Fruit fly (Drosophila melanogaster) Kc167 (cell line): ENCODE data around the gene CG12680.

Experiments
- Myc ChIP-seq: fragments of >200 bp; optimal IDR thresholded peaks from 2 replicates; lab custom pipeline; 2017; ENCODE audit warnings: missing external identifiers
- Sin3A ChIP-seq: fragments of >200 bp; optimal IDR thresholded peaks from 2 replicates; lab custom pipeline; 2018; ENCODE audit warnings: missing external identifiers
- h ChIP-seq: fragments of >200 bp; optimal IDR thresholded peaks from 3 replicates; lab custom pipeline; 2018; ENCODE audit warnings: missing external identifiers
- insv ChIP-seq: fragments of >200 bp; optimal IDR thresholded peaks from 3 replicates; lab custom pipeline; 2018; ENCODE audit warnings: missing external identifiers
- psq ChIP-seq: fragments of >200 bp; optimal IDR thresholded peaks from 2 replicates; lab custom pipeline; 2017; ENCODE audit warnings: missing external identifiers
- ttk ChIP-seq: sonication (Bioruptor generic); optimal IDR thresholded peaks from 2 replicates; lab custom pipeline; 2017; ENCODE audit warnings: missing external identifiers

CG12680 gene

DNA sequence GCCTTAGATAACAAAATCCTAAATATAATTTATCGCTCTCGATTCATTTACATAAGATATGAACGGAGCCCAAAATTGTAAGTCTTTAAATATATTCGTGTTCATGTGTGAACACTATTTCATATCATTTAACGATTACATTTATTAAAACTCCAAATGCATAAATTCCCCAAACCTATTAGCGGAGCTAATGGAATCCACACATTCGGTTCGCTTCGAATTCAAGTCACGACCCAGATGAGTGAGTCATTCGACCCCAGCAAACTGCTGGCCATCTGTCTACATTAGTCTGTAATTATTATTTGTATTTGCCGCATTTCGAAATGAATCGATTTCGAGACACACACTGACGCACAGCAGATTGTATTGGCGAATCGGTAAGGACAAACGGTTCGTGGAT lies at the start of gene CG12680:
TSS of gene CG12680 (plus strand) at position 301 of the 400 bp plus-strand sequence.
- TF ChIP-seq Myc (lab: Kevin White, UChicago) = no peak
- no peak for TF ChIP-seq Sin3A (lab: Kevin White, UChicago)
- no peak for TF ChIP-seq psq
- TF ChIP-seq h (lab: Kevin White, UChicago) = no peak
- no peak for TF ChIP-seq ttk (lab: Kevin White, UChicago)
- no peak for TF ChIP-seq insv

DNA sequence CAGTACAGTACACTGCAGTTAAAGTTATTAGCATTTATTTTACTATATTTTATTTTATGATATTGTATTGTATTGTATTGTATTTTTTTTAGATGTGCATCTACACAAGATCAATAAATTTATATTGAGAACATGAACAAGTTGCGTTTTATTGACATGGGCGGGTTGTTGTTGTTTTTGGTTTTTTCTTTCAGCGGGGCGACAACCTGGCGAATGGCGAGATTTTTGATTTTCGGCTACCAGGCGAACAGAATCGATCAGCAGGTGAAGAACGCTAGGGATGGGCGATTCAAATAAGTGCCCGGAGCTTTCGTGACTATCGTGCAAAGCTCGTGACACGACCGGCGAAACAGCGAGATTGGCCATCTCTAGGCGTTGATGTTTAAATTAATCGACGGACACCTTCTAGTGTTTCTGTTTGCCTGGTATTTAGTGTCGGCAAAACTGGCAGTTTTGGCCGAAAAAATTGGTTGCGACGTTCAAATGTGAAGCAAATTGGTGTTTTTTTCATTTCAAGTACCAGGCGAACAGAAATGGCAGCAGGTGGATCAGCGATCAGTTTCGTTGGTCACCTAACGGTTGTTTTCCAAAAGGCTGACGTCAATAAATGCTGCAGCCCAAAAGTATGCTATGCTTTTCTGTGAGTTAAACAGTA lies 41.3 kb upstream of the CG12680 start:
- TF ChIP-seq h (lab: Kevin White, UChicago) (no peak), Myc (lab: Kevin White, UChicago) (no peak)

- TF ChIP-seq Myc (lab: Kevin White, UChicago) (no peak), insv (no peak), h (lab: Kevin White, UChicago) (no peak), Sin3A (lab: Kevin White, UChicago) (no peak), ttk (lab: Kevin White, UChicago) (no peak), psq (no peak)
These were observed 38.4 kb upstream of the CG12680 start for dm6 chrX:4958872-4959271.

DNA sequence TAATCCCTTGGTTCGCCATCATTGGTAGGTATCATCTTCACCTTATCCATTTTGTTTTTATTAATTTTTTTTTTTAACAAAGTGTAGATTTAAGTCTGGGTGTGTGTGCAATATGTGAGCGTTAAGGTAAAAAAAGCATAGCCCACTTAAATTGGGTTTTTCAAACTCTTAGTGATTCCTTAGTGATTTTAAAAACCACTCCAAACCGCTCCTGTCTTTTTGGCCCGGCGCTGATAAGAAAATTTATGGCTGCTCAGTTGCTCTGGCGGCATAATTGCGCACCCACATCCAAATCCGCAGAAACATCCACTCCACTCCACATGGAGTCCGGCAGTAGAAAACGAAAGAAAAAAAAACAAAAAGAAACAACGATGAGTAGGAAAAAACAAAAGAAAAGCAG lies 36.2 kb upstream of the CG12680 start, which contains the start of gene CG15468:
TSS of gene CG15468 (minus strand) at position 101 of the 400 bp plus-strand sequence.
- TF ChIP-seq Myc (lab: Kevin White, UChicago) (no peak), ttk (lab: Kevin White, UChicago) (no peak), psq (no peak), h (lab: Kevin White, UChicago) (no peak), insv (no peak), Sin3A (lab: Kevin White, UChicago) (no peak)

- TF ChIP-seq Sin3A (lab: Kevin White, UChicago) (no peak), ttk (lab: Kevin White, UChicago) (no peak), h (lab: Kevin White, UChicago) (no peak), insv (no peak), Myc (lab: Kevin White, UChicago) (no peak), psq (no peak)
These were observed 34.3 kb upstream of the CG12680 start for dm6 chrX:4962964-4963363.

dm6 chrX:4965673-4966072 lies 31.6 kb upstream of the CG12680 start:
- TF ChIP-seq ttk (lab: Kevin White, UChicago) (no peak), psq (no peak), Sin3A (lab: Kevin White, UChicago) (no peak), Myc (lab: Kevin White, UChicago) (no peak), insv (no peak), h (lab: Kevin White, UChicago) (no peak)

DNA sequence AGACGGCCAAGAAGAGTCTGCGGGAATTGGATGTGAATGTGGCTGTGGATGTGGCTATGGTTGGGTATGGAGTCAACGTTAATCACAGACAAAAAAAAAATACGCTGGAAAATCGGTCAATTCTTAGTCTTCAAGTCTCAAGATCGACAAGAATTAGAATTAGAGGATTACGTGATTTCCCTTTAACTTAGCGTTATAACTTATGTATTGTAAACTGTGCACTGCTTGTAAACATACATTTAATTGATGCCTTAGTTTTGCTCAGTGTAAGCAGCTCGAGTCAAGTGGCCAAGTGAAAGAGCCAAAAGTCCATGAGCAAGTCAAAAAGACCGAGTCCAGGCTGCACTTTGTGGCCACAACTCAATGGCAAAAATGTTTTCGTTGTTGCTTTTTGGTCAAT lies 27.3 kb upstream of the CG12680 start:
- TF ChIP-seq ttk (lab: Kevin White, UChicago) (no peak), Sin3A (lab: Kevin White, UChicago) (no peak), h (lab: Kevin White, UChicago) (no peak), Myc (lab: Kevin White, UChicago) (no peak), insv (no peak)

- TF ChIP-seq Myc (lab: Kevin White, UChicago) (no peak), insv (no peak), Sin3A (lab: Kevin White, UChicago) (no peak), ttk (lab: Kevin White, UChicago) (no peak), h (lab: Kevin White, UChicago) (no peak), psq (no peak)
These were observed 14.8 kb upstream of the CG12680 start for dm6 chrX:4982430-4982829.

DNA sequence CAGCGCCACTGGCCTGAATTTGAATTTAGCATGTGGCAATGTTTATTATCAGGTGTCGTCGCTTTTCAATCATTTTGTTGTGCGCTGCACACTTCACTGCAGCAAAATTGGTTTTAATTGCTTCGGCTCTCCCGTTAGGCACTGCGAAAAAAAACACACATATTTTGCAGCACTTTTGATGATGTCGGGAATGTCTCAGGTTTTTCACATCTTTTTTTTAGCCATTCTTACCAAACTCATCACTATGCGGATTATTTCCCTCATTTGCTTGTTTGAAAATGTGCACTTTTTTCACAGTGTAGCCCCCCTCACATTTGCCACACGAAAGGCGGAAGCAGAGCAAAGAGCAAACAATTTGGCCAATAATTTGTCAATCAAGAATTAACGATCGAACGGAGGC lies 14.0 kb upstream of the CG12680 start:
- TF ChIP-seq h (lab: Kevin White, UChicago) (no peak), Sin3A (lab: Kevin White, UChicago) (no peak), ttk (lab: Kevin White, UChicago) (no peak), Myc (lab: Kevin White, UChicago) (no peak), psq (no peak), insv (no peak)

- no peak for TF ChIP-seq psq
- TF ChIP-seq ttk (lab: Kevin White, UChicago) = no peak
- no peak for TF ChIP-seq h (lab: Kevin White, UChicago)
These were observed 11.9 kb upstream of the CG12680 start for dm6 chrX:4985371-4985770.

DNA sequence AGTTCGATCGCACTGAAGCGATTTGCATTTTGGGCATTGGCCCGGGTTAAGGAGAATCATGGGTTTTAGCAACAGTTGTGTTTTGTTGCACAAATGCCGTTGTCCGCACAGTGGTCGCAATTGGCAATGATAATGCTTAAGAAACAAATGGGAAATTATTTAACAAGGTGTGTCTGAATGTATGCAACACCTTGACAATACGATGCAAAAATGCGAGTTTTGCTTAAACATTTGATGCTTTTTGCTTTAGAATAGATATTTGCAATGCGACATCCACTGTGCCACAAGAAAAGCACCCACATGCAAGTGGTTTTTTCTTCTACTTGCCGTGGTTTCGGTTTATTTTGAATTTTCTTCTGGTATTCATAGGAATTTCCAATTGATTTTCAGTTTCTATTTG lies 1.8 kb downstream of the CG12680 start:
- TF ChIP-seq insv (no peak), ttk (lab: Kevin White, UChicago) (no peak), psq (no peak), Myc (lab: Kevin White, UChicago) (no peak), Sin3A (lab: Kevin White, UChicago) (no peak), h (lab: Kevin White, UChicago) (no peak)

dm6 chrX:5002748-5003147 lies 5.5 kb downstream of the CG12680 start:
- no peak for TF ChIP-seq Myc (lab: Kevin White, UChicago)
- TF ChIP-seq h (lab: Kevin White, UChicago) = no peak
- no peak for TF ChIP-seq ttk (lab: Kevin White, UChicago)
- no peak for TF ChIP-seq Sin3A (lab: Kevin White, UChicago)
- no peak for TF ChIP-seq psq
- TF ChIP-seq insv = no peak

DNA sequence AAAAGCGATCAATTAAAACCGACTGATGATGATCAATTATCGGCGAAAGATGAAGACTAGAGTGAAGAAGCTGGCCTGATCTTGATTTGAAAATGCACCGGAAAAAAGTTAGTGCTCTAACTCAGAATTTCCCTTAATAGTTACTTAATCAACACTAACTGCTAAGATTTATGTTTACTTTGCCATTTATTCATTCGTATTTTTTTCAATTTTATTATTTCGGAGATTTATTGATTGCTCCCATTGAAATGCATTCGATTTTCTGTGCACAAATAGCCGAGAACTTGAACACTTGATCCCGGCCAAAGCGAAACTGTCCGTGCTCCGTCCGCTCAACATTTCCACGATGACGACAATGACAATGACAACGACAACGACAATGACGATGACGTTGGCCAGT lies 12.9 kb downstream of the CG12680 start:
- TF ChIP-seq Myc (lab: Kevin White, UChicago) (no peak), ttk (lab: Kevin White, UChicago) (no peak), psq (no peak), h (lab: Kevin White, UChicago) (no peak), Sin3A (lab: Kevin White, UChicago) (no peak), insv (no peak)
